Worm (Caenorhabditis elegans) whole organism, dauer: ENCODE data around the gene kreg-1.
"Not testable (repeated sequence)": the region's sequence is repeated elsewhere in the genome, so short reads cannot be mapped to it uniquely, and the experiment has no call there.

Experiments
- unc-62 ChIP-seq: sonication (generic microtip); optimal IDR thresholded peaks from 2 replicates; lab custom pipeline; 2017; ENCODE audit warnings: missing biosample characterization, missing genetic modification reagents, missing genetic modification characterization

The kreg-1 gene

ce11 chrX:8712662-8713061 is 3.1 kb downstream of the kreg-1 start:
- no peak for TF ChIP-seq unc-62

- TF ChIP-seq unc-62, result no peak
Observed at ce11 chrX:8713754-8714295, 4.3 kb downstream of the kreg-1 start, which contains the start of gene F53A9.6. TSS of gene F53A9.6 (minus strand) at chrX:8713804.

ce11 chrX:8714845-8715244 is 5.3 kb downstream of the kreg-1 start:
- TF ChIP-seq unc-62, result no peak

- no peak for TF ChIP-seq unc-62
Observed at ce11 chrX:8716822-8717221, 7.3 kb downstream of the kreg-1 start, which contains the start of gene F53A9.7. TSS of gene F53A9.7 (minus strand) at chrX:8716922.

- TF ChIP-seq unc-62, result no peak
Observed at ce11 chrX:8718153-8718552, 8.6 kb downstream of the kreg-1 start.

ce11 chrX:8718856-8719255 is 9.3 kb downstream of the kreg-1 start, which contains the start of gene F53A9.8:
TSS of gene F53A9.8 (minus strand) at chrX:8718904.
- TF ChIP-seq unc-62, result no peak

- TF ChIP-seq unc-62, result no peak
Observed at ce11 chrX:8719888-8720287, 10.3 kb downstream of the kreg-1 start.

ce11 chrX:8720658-8721057 is 11.1 kb downstream of the kreg-1 start, which contains the start of gene F53A9.9:
TSS of gene F53A9.9 (minus strand) at chrX:8720758.
- no peak for TF ChIP-seq unc-62

- no peak for TF ChIP-seq unc-62
Observed at ce11 chrX:8721273-8721672, 11.7 kb downstream of the kreg-1 start.

ce11 chrX:8723127-8723600 is 13.6 kb downstream of the kreg-1 start, which contains the start of gene tnt-2:
TSS of gene tnt-2 (minus strand) at chrX:8723550.
- TF ChIP-seq unc-62, result no peak

ce11 chrX:8723840-8724239 is 14.3 kb downstream of the kreg-1 start:
- no peak for TF ChIP-seq unc-62

- no peak for TF ChIP-seq unc-62
Observed at ce11 chrX:8727306-8727705, 17.7 kb downstream of the kreg-1 start, which contains the start of gene EGAP4.1. TSS of gene EGAP4.1 (minus strand) at chrX:8727406.

- not testable (repeated sequence) for TF ChIP-seq unc-62
Observed at ce11 chrX:8731822-8732221, 22.3 kb downstream of the kreg-1 start, which contains the start of gene M02D8.6. TSS of gene M02D8.6 (minus strand) at chrX:8731922.

- TF ChIP-seq unc-62, result no peak
Observed at ce11 chrX:8736965-8737464, 27.5 kb downstream of the kreg-1 start, which contains the start of gene M02D8.3. TSS of gene M02D8.3 (minus strand) at chrX:8737015.

- no peak for TF ChIP-seq unc-62
Observed at ce11 chrX:8737801-8738200, 28.2 kb downstream of the kreg-1 start.

ce11 chrX:8739373-8739772 is 29.8 kb downstream of the kreg-1 start, which contains the start of gene M02D8.2:
TSS of gene M02D8.2 (plus strand) at chrX:8739673.
- TF ChIP-seq unc-62, result no peak

ce11 chrX:8741629-8742170 is 32.1 kb downstream of the kreg-1 start:
- TF ChIP-seq unc-62, result no peak

- no peak for TF ChIP-seq unc-62
Observed at ce11 chrX:8742896-8743295, 33.3 kb downstream of the kreg-1 start, which contains the start of gene M02D8.7. TSS of gene M02D8.7 (minus strand) at chrX:8742996.
